Fruit fly (Drosophila melanogaster): ENCODE data around the gene fzo.

- TF ChIP-seq CG1620 (GFP tag; optimal IDR thresholded peaks at IDR 0.05) (peak; percentile 17), CG11617 (GFP tag; optimal IDR thresholded peaks at IDR 0.05) (no peak), CG33017 (tag; optimal IDR thresholded peaks at IDR 0.05) (no peak)
Observed at dm6 chr3R:23221680-23222148, 17.9 kb upstream of the fzo start.

All from whole organism, adult.